Fruit fly (Drosophila melanogaster): Measurements from ENCODE around the gene CG11109.

The CG11109 gene

dm6 chr3L:22878723-22879343 is 6.8 kb downstream of the CG11109 start, which contains the start of the genes Chro and Ssl1 (continued):
- TF ChIP-seq CG30403 (GFP tag; optimal IDR thresholded peaks at IDR 0.05) (peak; percentile 100), Fer3 (tag; optimal IDR thresholded peaks at IDR 0.05) (peak; percentile 100), Mrtf (GFP tag; IDR thresholded peaks at IDR 0.05) (peak; percentile 100), hbn (GFP tag; IDR thresholded peaks at IDR 0.05; ENCODE audit: partially characterized antibody) (no peak), CG12769 (tag; optimal IDR thresholded peaks at IDR 0.05) (peak; percentile 100), CG14667 (GFP tag; IDR thresholded peaks at IDR 0.05) (peak; percentile 100), CG7786 (GFP tag; optimal IDR thresholded peaks at IDR 0.05) (peak; percentile 100), dati (GFP tag; IDR thresholded peaks at IDR 0.05) (peak; percentile 99), HLH3B (GFP tag; IDR thresholded peaks at IDR 0.05) (peak; percentile 100), dysf (GFP tag; IDR thresholded peaks at IDR 0.05) (peak; percentile 100), CG11085 (GFP tag; IDR thresholded peaks at IDR 0.05) (peak; percentile 99), lov (optimal IDR thresholded peaks at IDR 0.05) (no peak), lov (GFP tag; IDR thresholded peaks at IDR 0.05) (peak; percentile 100), aop (GFP tag; IDR thresholded peaks at IDR 0.05) (peak; percentile 98), CG7963 (GFP tag; IDR thresholded peaks at IDR 0.05; ENCODE audit: partially characterized antibody) (no peak), Deaf1 (tag; optimal IDR thresholded peaks at IDR 0.05) (peak; percentile 92), CG6654 (GFP tag; optimal IDR thresholded peaks at IDR 0.05) (peak; percentile 96), Dll (GFP tag; IDR thresholded peaks at IDR 0.05; ENCODE audit: partially characterized antibody) (no peak; the same call in 3 of the 4 replicates), CG8388 (GFP tag; optimal IDR thresholded peaks at IDR 0.05) (peak; percentile 100), CG3407 (GFP tag; optimal IDR thresholded peaks at IDR 0.05) (peak; percentile 99), zfh2 (GFP tag; optimal IDR thresholded peaks at IDR 0.05) (peak; percentile 100), ro (GFP tag; IDR thresholded peaks at IDR 0.05) (peak; percentile 100), sd (tag; optimal IDR thresholded peaks at IDR 0.05) (peak; percentile 98), CG4730 (GFP tag; IDR thresholded peaks at IDR 0.05) (peak; percentile 100), gcm2 (GFP tag; optimal IDR thresholded peaks at IDR 0.05) (peak; percentile 100), z (GFP tag; IDR thresholded peaks at IDR 0.05) (peak; percentile 89), tgo (GFP tag; IDR thresholded peaks at IDR 0.05) (peak; percentile 100), fd102C (GFP tag; optimal IDR thresholded peaks at IDR 0.05) (peak; percentile 99), unpg (GFP tag; optimal IDR thresholded peaks at IDR 0.05) (peak; percentile 100), CG34224 (GFP tag; IDR thresholded peaks at IDR 0.05; ENCODE audit: partially characterized antibody) (0 out of 3 replicates have a peak, but pooled peaks have one; percentile 28), org-1 (GFP tag; optimal IDR thresholded peaks at IDR 0.05) (peak; percentile 100), Gsc (GFP tag; IDR thresholded peaks at IDR 0.05) (peak; percentile 100), CG3281 (GFP tag; optimal IDR thresholded peaks at IDR 0.05) (peak; percentile 99), Camta (GFP tag; optimal IDR thresholded peaks at IDR 0.05) (peak; percentile 100), Hr51 (GFP tag; optimal IDR thresholded peaks at IDR 0.05) (peak; percentile 100), dimm (GFP tag; IDR thresholded peaks at IDR 0.05) (peak; percentile 99), fd96Cb (tag; optimal IDR thresholded peaks at IDR 0.05) (peak; percentile 100), stwl (tag; optimal IDR thresholded peaks at IDR 0.05) (peak; percentile 92), gsb-n (tag; optimal IDR thresholded peaks at IDR 0.05) (peak; percentile 100), CG6272 (GFP tag; IDR thresholded peaks at IDR 0.05) (peak; percentile 100), bowl (GFP tag; IDR thresholded peaks at IDR 0.05) (peak; percentile 99), slbo (GFP tag; IDR thresholded peaks at IDR 0.05) (peak; percentile 100), HHEX (GFP tag; optimal IDR thresholded peaks at IDR 0.05) (peak; percentile 100), bsh (GFP tag; optimal IDR thresholded peaks at IDR 0.05) (peak; percentile 99 to 100), stc (GFP tag; IDR thresholded peaks at IDR 0.05) (peak; percentile 100), sim (GFP tag; IDR thresholded peaks at IDR 0.05) (peak; percentile 100), Vsx1 (GFP tag; optimal IDR thresholded peaks at IDR 0.05) (peak; percentile 99), nom (GFP tag; optimal IDR thresholded peaks at IDR 0.05) (peak; percentile 99), mld (GFP tag; IDR thresholded peaks at IDR 0.05; ENCODE audit: partially characterized antibody) (no peak)

Data from whole organism, embryonic.